Worm (Caenorhabditis elegans) whole organism, young adult: ENCODE data around the gene gba-1.

Experiments used
- F33H1.4 ChIP-seq: fragments of 200-800 bp; sonication (Bioruptor generic); IDR thresholded peaks from 2 replicates; pipeline ENCODE4 v1.3.6; 2022; ENCODE audit warnings: missing genetic modification reagents, missing genetic modification characterization, missing compliant biosample characterization
- F52B5.7 ChIP-seq: sonication (generic microtip); optimal IDR thresholded peaks from 2 replicates; lab custom pipeline; 2016; ENCODE audit warnings: mild to moderate bottlenecking, missing genetic modification characterization, missing compliant biosample characterization
- K12H6.12 ChIP-seq: fragments of 200-800 bp; sonication (Bioruptor generic); optimal IDR thresholded peaks from 2 replicates; lab custom pipeline; 2018; ENCODE audit warnings: mild to moderate bottlenecking, missing genetic modification characterization, missing compliant biosample characterization
- Y53G8AR.9 ChIP-seq: fragments of 200-800 bp; sonication (Bioruptor generic); conservative IDR thresholded peaks from 2 replicates; pipeline ENCODE4 v1.3.6; 2022; ENCODE audit warnings: missing genetic modification reagents, missing genetic modification characterization, missing compliant biosample characterization
- Y67H2A.10 ChIP-seq: fragments of 200-800 bp; sonication (Bioruptor generic); conservative IDR thresholded peaks from 2 replicates; pipeline ENCODE4 v1.3.6; 2022; ENCODE audit warnings: missing genetic modification reagents, missing genetic modification characterization, missing compliant biosample characterization
- Y79H2A.3 ChIP-seq: fragments of 200-800 bp; sonication (Bioruptor generic); conservative IDR thresholded peaks from 2 replicates; pipeline ENCODE4 v1.3.6; 2022; ENCODE audit warnings: missing genetic modification reagents, missing genetic modification characterization, missing compliant biosample characterization
- ama-1 ChIP-seq, 3 experiments: fragments of 150-350 bp in 1 of 3; sonication (generic microtip) in 2 of 3; optimal IDR thresholded peaks; 2 replicates each; lab custom pipeline; 2014 to 2018; ENCODE audit warnings: missing biosample characterization in 2 of 3, missing genetic modification characterization in 2 of 3, missing genetic modification reagents in 2 of 3
- aptf-2 ChIP-seq: fragments of 200-800 bp; sonication (Bioruptor generic); conservative IDR thresholded peaks from 2 replicates; pipeline ENCODE4 v1.3.6; 2022; ENCODE audit warnings: missing genetic modification reagents, missing genetic modification characterization, missing compliant biosample characterization
- aptf-3 ChIP-seq: fragments of 200-800 bp; sonication (Bioruptor generic); IDR thresholded peaks from 2 replicates; pipeline ENCODE4 v1.3.6; 2022; ENCODE audit warnings: missing genetic modification characterization, missing compliant biosample characterization
- attf-6 ChIP-seq: fragments of 200-800 bp; sonication (Bioruptor generic); IDR thresholded peaks from 2 replicates; pipeline ENCODE4 v1.3.6; 2022; ENCODE audit warnings: missing genetic modification reagents, missing genetic modification characterization, missing compliant biosample characterization
- bed-2 ChIP-seq: fragments of 200-800 bp; sonication (Bioruptor generic); IDR thresholded peaks from 2 replicates; pipeline ENCODE4 v1.3.6; 2022; ENCODE audit warnings: missing genetic modification reagents, missing genetic modification characterization, missing compliant biosample characterization
- cebp-1 ChIP-seq, 2 experiments: fragments of 200-800 bp in 1 of 2; sonication (Bioruptor generic) in 1 of 2; sonication (generic microtip) in 1 of 2; IDR thresholded peaks in 1 of 2; optimal IDR thresholded peaks in 1 of 2; 2 replicates each; pipeline versions ENCODE4 v1.3.6 to Lab custom; 2017 to 2022; ENCODE audit warnings: missing compliant biosample characterization in 2 of 2, missing genetic modification characterization in 2 of 2, mild to moderate bottlenecking in 1 of 2, missing genetic modification reagents in 1 of 2, moderate library complexity in 1 of 2
- ceh-27 ChIP-seq: fragments of 200-800 bp; sonication (Bioruptor generic); optimal IDR thresholded peaks from 2 replicates; lab custom pipeline; 2018; ENCODE audit warnings: mild to moderate bottlenecking, missing genetic modification characterization, moderate library complexity, missing compliant biosample characterization
- ceh-79 ChIP-seq: sonication (generic microtip); optimal IDR thresholded peaks from 2 replicates; lab custom pipeline; 2017; ENCODE audit warnings: mild to moderate bottlenecking, missing genetic modification characterization, missing compliant biosample characterization
- ceh-91 ChIP-seq: fragments of 200-800 bp; sonication (Bioruptor generic); IDR thresholded peaks from 2 replicates; pipeline ENCODE4 v1.3.6; 2022; ENCODE audit warnings: missing genetic modification reagents, missing genetic modification characterization, missing compliant biosample characterization
- chd-7 ChIP-seq: sonication (generic microtip); optimal IDR thresholded peaks from 2 replicates; lab custom pipeline; 2016; ENCODE audit warnings: mild to moderate bottlenecking, missing genetic modification characterization, moderate library complexity, missing compliant biosample characterization
- dox-1 ChIP-seq: fragments of 200-800 bp; sonication (Bioruptor generic); IDR thresholded peaks from 2 replicates; pipeline ENCODE4 v1.3.6; 2022; ENCODE audit warnings: missing genetic modification reagents, missing genetic modification characterization, missing compliant biosample characterization
- dpl-1 ChIP-seq: fragments of 150-350 bp; optimal IDR thresholded peaks from 2 replicates; lab custom pipeline; 2014; ENCODE audit warnings: missing biosample characterization, missing genetic modification reagents, missing genetic modification characterization
- efl-1 ChIP-seq: fragments of 150-350 bp; optimal IDR thresholded peaks from 2 replicates; lab custom pipeline; 2014; ENCODE audit warnings: missing biosample characterization, missing genetic modification reagents, missing genetic modification characterization
- egl-44 ChIP-seq: fragments of 200-800 bp; sonication (Bioruptor generic); IDR thresholded peaks from 2 replicates; pipeline ENCODE4 v1.3.6; 2022; ENCODE audit warnings: missing genetic modification reagents, missing genetic modification characterization, missing compliant biosample characterization
- hlh-12 ChIP-seq: sonication (generic microtip); optimal IDR thresholded peaks from 2 replicates; lab custom pipeline; 2016; ENCODE audit warnings: missing genetic modification characterization, missing compliant biosample characterization
- hmg-20 ChIP-seq: fragments of 200-800 bp; sonication (Bioruptor generic); IDR thresholded peaks from 2 replicates; pipeline ENCODE4 v1.3.6; 2022; ENCODE audit warnings: missing genetic modification reagents, missing genetic modification characterization, missing compliant biosample characterization
- hsf-1 ChIP-seq: fragments of 200-800 bp; sonication (Bioruptor generic); IDR thresholded peaks from 2 replicates; pipeline ENCODE4 v1.3.6; 2022; ENCODE audit warnings: missing genetic modification reagents, missing genetic modification characterization, missing compliant biosample characterization
- lin-35 ChIP-seq, 3 experiments: fragments of 150-350 bp in 2 of 3; sonication (generic microtip) in 1 of 3; optimal IDR thresholded peaks; 2 replicates each; lab custom pipeline; 2014 to 2018; ENCODE audit warnings: missing biosample characterization in 3 of 3, missing genetic modification characterization in 3 of 3, missing genetic modification reagents in 3 of 3
- lsy-27 ChIP-seq: sonication (generic microtip); optimal IDR thresholded peaks from 2 replicates; lab custom pipeline; 2017; ENCODE audit warnings: missing genetic modification characterization, mild to moderate bottlenecking, missing compliant biosample characterization, antibody characterized with exemption, missing genotype, borderline replicate concordance; ENCODE audit not compliant: insufficient read depth
- madf-6 ChIP-seq: fragments of 200-800 bp; sonication (Bioruptor generic); IDR thresholded peaks from 2 replicates; pipeline ENCODE4 v1.3.6; 2022; ENCODE audit warnings: missing genetic modification reagents, missing genetic modification characterization, missing compliant biosample characterization
- mcd-1 ChIP-seq: fragments of 200-800 bp; sonication (Bioruptor generic); IDR thresholded peaks from 2 replicates; pipeline ENCODE4 v1.3.6; 2022; ENCODE audit warnings: missing genetic modification reagents, missing genetic modification characterization, missing compliant biosample characterization
- mes-4 ChIP-seq: sonication (generic microtip); optimal IDR thresholded peaks from 2 replicates; lab custom pipeline; 2016; ENCODE audit warnings: missing genotype, missing genetic modification characterization, missing compliant biosample characterization
- nfyb-1 ChIP-seq: fragments of 200-800 bp; sonication (Bioruptor generic); IDR thresholded peaks from 2 replicates; pipeline ENCODE4 v1.3.6; 2022; ENCODE audit warnings: missing genetic modification reagents, missing genetic modification characterization, missing compliant biosample characterization
- nhr-120 ChIP-seq: fragments of 200-800 bp; sonication (Bioruptor generic); IDR thresholded peaks from 2 replicates; pipeline ENCODE4 v1.3.6; 2022; ENCODE audit warnings: missing genetic modification characterization, missing compliant biosample characterization
- nhr-179 ChIP-seq: sonication (generic microtip); optimal IDR thresholded peaks from 2 replicates; lab custom pipeline; 2016; ENCODE audit warnings: mild to moderate bottlenecking, missing genetic modification characterization, missing compliant biosample characterization
- nhr-90 ChIP-seq: sonication (generic microtip); optimal IDR thresholded peaks from 2 replicates; lab custom pipeline; 2016; ENCODE audit warnings: missing genotype, mild to moderate bottlenecking, missing genetic modification characterization, missing compliant biosample characterization
- rpc-1 ChIP-seq, 2 experiments: fragments of 150-350 bp in 1 of 2; sonication (generic microtip) in 1 of 2; optimal IDR thresholded peaks; 2 replicates each; lab custom pipeline; 2014 to 2018; ENCODE audit warnings: missing biosample characterization in 1 of 2, missing genetic modification characterization in 1 of 2, missing genetic modification reagents in 1 of 2, missing genotype in 1 of 2
- sdz-38 ChIP-seq: sonication (generic microtip); optimal IDR thresholded peaks from 2 replicates; lab custom pipeline; 2016; ENCODE audit warnings: missing genotype, missing genetic modification characterization, missing compliant biosample characterization
- snpc-1.3 ChIP-seq: sonication (generic microtip); optimal IDR thresholded peaks from 2 replicates; lab custom pipeline; 2017; ENCODE audit warnings: missing genetic modification characterization, mild to moderate bottlenecking, missing compliant biosample characterization, antibody characterized with exemption, moderate library complexity, missing genotype, missing genetic modification reagents; ENCODE audit not compliant: insufficient read depth
- snpc-3.4 ChIP-seq: sonication (generic microtip); optimal IDR thresholded peaks from 2 replicates; lab custom pipeline; 2017; ENCODE audit warnings: missing genetic modification characterization, mild to moderate bottlenecking, missing compliant biosample characterization, antibody characterized with exemption, moderate library complexity, missing genotype, missing genetic modification reagents
- snpc-4 ChIP-seq, 5 experiments: fragments of 150-350 bp in 1 of 5; sonication (generic microtip) in 4 of 5; optimal IDR thresholded peaks; 2 replicates each; lab custom pipeline; 2014 to 2018; ENCODE audit warnings: missing genetic modification characterization in 5 of 5, missing biosample characterization in 3 of 5, antibody characterized with exemption in 2 of 5, mild to moderate bottlenecking in 2 of 5, missing compliant biosample characterization in 2 of 5, missing genotype in 2 of 5, moderate library complexity in 2 of 5, missing genetic modification reagents in 1 of 5
- somi-1 ChIP-seq: fragments of 200-800 bp; sonication (Bioruptor generic); optimal IDR thresholded peaks from 2 replicates; lab custom pipeline; 2018; ENCODE audit warnings: mild to moderate bottlenecking, missing genetic modification characterization, missing compliant biosample characterization
- tbx-9 ChIP-seq: sonication (generic microtip); optimal IDR thresholded peaks from 2 replicates; lab custom pipeline; 2016; ENCODE audit warnings: borderline replicate concordance, missing genetic modification characterization, inconsistent platforms, missing compliant biosample characterization
- tlf-1 ChIP-seq: fragments of 200-800 bp; sonication (Bioruptor generic); optimal IDR thresholded peaks from 2 replicates; lab custom pipeline; 2018; ENCODE audit warnings: mild to moderate bottlenecking, missing genetic modification characterization, missing compliant biosample characterization
- ztf-28 ChIP-seq: fragments of 200-800 bp; sonication (Bioruptor generic); IDR thresholded peaks from 2 replicates; pipeline ENCODE4 v1.3.6; 2022; ENCODE audit warnings: missing genetic modification reagents, missing genetic modification characterization, missing compliant biosample characterization
- ztf-3 ChIP-seq: fragments of 200-800 bp; sonication (Bioruptor generic); optimal IDR thresholded peaks from 2 replicates; lab custom pipeline; 2018; ENCODE audit warnings: mild to moderate bottlenecking, missing genetic modification characterization, missing compliant biosample characterization

gba-1 gene

DNA sequence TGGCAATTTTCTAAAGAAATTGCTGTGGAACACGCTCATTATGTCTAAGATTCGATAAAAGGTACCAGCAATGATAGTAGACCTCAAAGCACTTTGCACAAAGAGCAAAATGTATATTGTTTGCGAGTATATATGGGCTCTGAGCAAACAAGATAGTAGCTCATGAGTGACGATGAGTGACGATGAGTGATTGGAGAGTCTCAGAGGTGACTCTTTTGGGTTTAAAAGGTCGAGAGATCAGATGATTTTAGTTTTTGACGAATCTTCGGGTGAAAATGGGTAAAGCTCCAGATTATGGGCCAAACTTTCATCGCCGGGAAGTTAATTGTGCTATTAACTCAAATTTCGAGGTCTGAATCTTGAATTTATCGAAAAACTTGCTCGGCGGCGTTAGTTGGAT, 20.2 kb downstream of the gba-1 start:
- no peak for TF ChIP-seq tbx-9 (tag; lab: Kevin White, UChicago)
- TF ChIP-seq ceh-91 (GFP tag; lab: Robert Waterston, UW), result no peak
- TF ChIP-seq snpc-1.3, result no peak
- TF ChIP-seq Y53G8AR.9 (GFP tag; lab: Robert Waterston, UW), result no peak
- TF ChIP-seq tlf-1 (GFP tag; lab: Kevin White, UChicago), result no peak
- no peak for TF ChIP-seq egl-44 (GFP tag; lab: Robert Waterston, UW)
- no peak for TF ChIP-seq sdz-38
- TF ChIP-seq hmg-20 (GFP tag; lab: Robert Waterston, UW), result no peak
- TF ChIP-seq lsy-27 (tag; lab: Kevin White, UChicago), result no peak
- no peak for TF ChIP-seq madf-6 (GFP tag; lab: Robert Waterston, UW)
- TF ChIP-seq somi-1, result no peak
- no peak for TF ChIP-seq nhr-90
- no peak for TF ChIP-seq nhr-120
- no peak for TF ChIP-seq aptf-3
- TF ChIP-seq ztf-3 (GFP tag; lab: Kevin White, UChicago), result no peak
- no peak for TF ChIP-seq hsf-1 (GFP tag; lab: Robert Waterston, UW)
- TF ChIP-seq nhr-179 (tag; lab: Kevin White, UChicago), result no peak
- TF ChIP-seq snpc-4 (GFP tag; optimal IDR thresholded peaks at IDR 0.05; lab: Kevin White, UChicago), result no peak
- no peak for TF ChIP-seq snpc-4 (tag; optimal IDR thresholded peaks at IDR 0.05; lab: Kevin White, UChicago)
- no peak for TF ChIP-seq dox-1 (GFP tag; lab: Robert Waterston, UW)

DNA sequence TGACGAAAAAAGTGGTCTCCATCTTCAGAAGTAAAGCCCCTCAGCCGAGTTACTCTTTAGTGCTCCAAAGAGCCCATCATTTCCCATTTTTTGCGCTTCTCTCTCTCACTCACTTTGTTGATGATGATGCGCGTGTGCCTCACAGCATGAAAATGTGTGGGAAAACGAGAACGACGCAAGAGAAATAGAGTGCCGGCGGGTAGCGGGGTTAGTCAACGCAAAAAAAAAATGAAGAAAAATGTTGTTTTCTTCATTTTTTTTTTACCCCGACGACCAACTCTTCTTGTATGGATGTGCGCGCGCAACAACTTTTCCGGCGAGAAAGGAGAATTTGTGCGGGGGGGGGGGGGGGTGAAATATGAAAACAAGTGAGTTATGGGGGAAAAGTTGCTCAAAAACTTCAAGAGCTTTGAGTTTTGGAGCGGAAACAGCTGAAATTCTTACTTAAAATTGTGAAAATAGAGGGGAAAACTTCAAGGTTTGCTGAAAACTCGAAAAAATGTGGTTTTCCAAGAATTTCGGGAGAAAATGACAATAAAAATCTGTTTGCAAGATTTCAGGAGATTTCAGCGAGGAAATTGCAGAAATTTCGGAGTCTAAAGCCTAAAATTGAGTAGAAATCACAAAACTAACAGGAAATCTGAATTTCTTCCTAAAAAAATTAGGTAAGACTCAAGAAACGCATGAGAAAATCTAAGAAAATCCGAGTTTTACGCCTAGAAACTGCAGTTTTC, 21.2 kb downstream of the gba-1 start, which contains the start of gene C33C12.1:
C33C12.1 (plus strand) TSS at position 684 of the 734 bp plus-strand sequence.
- no peak for TF ChIP-seq mes-4 (tag; lab: Kevin White, UChicago)
- TF ChIP-seq snpc-3.4, result no peak
- no peak for TF ChIP-seq cebp-1 (GFP tag; IDR thresholded peaks at IDR 0.05; lab: Robert Waterston, UW)
- TF ChIP-seq cebp-1 (tag; optimal IDR thresholded peaks at IDR 0.05; lab: Kevin White, UChicago), result peak; percentile 3

DNA sequence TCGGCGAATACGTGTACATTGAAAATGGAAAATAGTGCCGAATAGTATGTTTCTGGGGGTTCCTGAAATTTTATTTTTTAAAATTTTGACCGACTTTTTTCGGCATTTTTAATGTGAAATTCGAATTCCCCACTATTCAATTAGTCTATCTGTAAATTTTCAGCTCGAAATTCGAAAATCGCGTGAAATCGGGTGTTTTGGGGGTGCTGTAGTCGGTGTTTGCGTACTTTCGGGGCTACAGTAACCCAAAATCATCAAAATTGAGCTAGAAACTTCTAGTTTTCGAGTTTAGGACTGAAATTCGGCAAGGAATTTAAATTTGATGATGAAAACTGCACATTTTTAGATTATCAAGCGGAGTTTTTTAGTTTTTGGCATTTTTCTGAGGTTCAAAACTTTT, 25.6 kb downstream of the gba-1 start:
- TF ChIP-seq ceh-27 (no peak), snpc-3.4 (no peak), ama-1 (optimal IDR thresholded peaks at IDR 0.05; lab: Kevin White, UChicago) (no peak), ama-1 (GFP tag; optimal IDR thresholded peaks at IDR 0.05; lab: Kevin White, UChicago) (no peak), nfyb-1 (no peak), hmg-20 (GFP tag; lab: Robert Waterston, UW) (no peak), ztf-28 (GFP tag; lab: Robert Waterston, UW) (no peak), nhr-90 (no peak), hlh-12 (tag; lab: Kevin White, UChicago) (no peak), aptf-2 (GFP tag; lab: Robert Waterston, UW) (no peak), F52B5.7 (no peak), Y79H2A.3 (GFP tag; lab: Robert Waterston, UW) (no peak), rpc-1 (optimal IDR thresholded peaks at IDR 0.05; lab: Kevin White, UChicago) (no peak), rpc-1 (tag; optimal IDR thresholded peaks at IDR 0.05; lab: Kevin White, UChicago) (no peak)
- TF ChIP-seq, all 124 proteins: peak for 0

DNA sequence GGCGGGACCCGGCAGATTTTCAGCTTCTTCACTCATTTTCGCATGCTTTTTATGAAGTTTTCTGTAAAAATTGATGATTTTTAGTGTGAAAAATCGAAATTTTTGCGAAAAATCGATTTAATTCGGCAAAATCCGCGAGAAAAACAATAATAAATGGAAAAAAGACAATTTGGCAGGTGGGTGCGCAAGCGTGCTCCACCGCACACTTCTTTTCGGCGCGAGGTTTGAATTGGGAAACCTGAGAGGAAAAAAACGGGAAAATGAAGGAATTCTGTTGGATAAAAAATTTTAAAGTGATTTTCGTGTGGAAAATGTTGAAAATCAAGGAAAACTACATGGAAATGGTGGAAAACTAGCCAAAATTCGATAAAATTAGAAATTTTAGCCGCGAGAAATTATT, 27.5 kb downstream of the gba-1 start, which contains the start of gene Y59C2A.2:
Y59C2A.2 (minus strand) TSS at position 61 of the 400 bp plus-strand sequence.
- TF ChIP-seq lin-35 (GFP tag; optimal IDR thresholded peaks at IDR 0.05; lab: Kevin White, UChicago), result peak in 1 of 3 experiments; percentile 70
- peak; percentile 87 for TF ChIP-seq mcd-1
- TF ChIP-seq attf-6, result no peak
- no peak for TF ChIP-seq F33H1.4
- no peak for TF ChIP-seq chd-7 (tag; lab: Kevin White, UChicago)
- no peak for TF ChIP-seq Y67H2A.10
- peak; percentile 43 for TF ChIP-seq dpl-1 (GFP tag; lab: Kevin White, UChicago)
- TF ChIP-seq K12H6.12 (tag; lab: Kevin White, UChicago), result no peak
- peak; percentile 68 for TF ChIP-seq efl-1 (GFP tag; lab: Kevin White, UChicago)
- no peak for TF ChIP-seq mes-4 (tag; lab: Kevin White, UChicago)
- no peak for TF ChIP-seq bed-2
- TF ChIP-seq tlf-1 (GFP tag; lab: Kevin White, UChicago), result no peak
- no peak for TF ChIP-seq ceh-79
